Fruit fly (Drosophila melanogaster): Measurements from ENCODE around the gene twin.

DNA sequence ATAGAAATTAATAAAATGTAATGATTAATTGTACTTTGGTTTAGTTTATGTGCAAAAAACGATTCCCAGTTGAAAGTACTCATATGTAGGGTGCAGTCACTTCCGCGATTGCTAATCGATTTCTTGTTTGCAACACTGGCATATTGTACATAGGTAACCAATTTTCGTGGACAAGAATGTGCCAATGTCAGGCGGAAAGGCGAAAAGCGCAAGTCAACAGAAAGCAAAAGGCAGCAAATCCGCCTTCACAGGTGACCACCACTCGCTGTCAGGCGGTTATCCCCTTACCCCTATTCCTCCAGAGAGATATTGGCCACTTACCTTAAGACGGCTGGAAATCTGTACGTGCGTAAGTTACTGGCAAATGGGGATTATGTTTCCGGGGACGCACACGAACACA lies 48.8 kb upstream of the twin start:
- TF ChIP-seq h (optimal IDR thresholded peaks at IDR 0.05) (no peak), ttk (optimal IDR thresholded peaks at IDR 0.05) (no peak), psq (optimal IDR thresholded peaks at IDR 0.05) (no peak)
